Fruit fly (Drosophila melanogaster) whole organism, embryonic: ENCODE measurements around the gene Scm.
A peak's percentile ranks its signal among the peaks of the same experiment; 100 is the strongest.

Experiments used
- ATbp ChIP-seq: fragments of 200-800 bp; sonication (Bioruptor generic); optimal IDR thresholded peaks from 2 replicates; lab custom pipeline; 2017; ENCODE audit warnings: missing biosample characterization, mild to moderate bottlenecking, missing genetic modification characterization, missing genetic modification reagents
- BEAF-32 ChIP-seq: fragments of 200-800 bp; sonication (Bioruptor generic); optimal IDR thresholded peaks from 3 replicates; lab custom pipeline; 2017; ENCODE audit warnings: missing biosample characterization, missing genetic modification characterization, mild to moderate bottlenecking, moderate library complexity, missing genetic modification reagents
- CG10979 ChIP-seq: fragments of 200-800 bp; sonication (Bioruptor generic); optimal IDR thresholded peaks from 2 replicates; lab custom pipeline; 2018; ENCODE audit warnings: missing biosample characterization, mild to moderate bottlenecking, missing genetic modification characterization, moderate library complexity
- CG11504 ChIP-seq: fragments of 200-800 bp; sonication (Bioruptor generic); optimal IDR thresholded peaks from 3 replicates; lab custom pipeline; 2019; ENCODE audit warnings: missing biosample characterization, mild to moderate bottlenecking, missing genetic modification characterization, moderate library complexity
- CG11696 ChIP-seq: fragments of 200-800 bp; sonication (Bioruptor generic); IDR thresholded peaks from 2 replicates; pipeline ENCODE4 v1.3.6; 2022; ENCODE audit warnings: missing biosample characterization, missing genetic modification characterization
- CG14014 ChIP-seq: fragments of 200-800 bp; sonication (Bioruptor generic); IDR thresholded peaks from 2 replicates; pipeline ENCODE4 v1.3.6; 2022; ENCODE audit warnings: missing biosample characterization, missing genetic modification characterization
- CG14667 ChIP-seq: fragments of 200-800 bp; sonication (Bioruptor generic); IDR thresholded peaks from 2 replicates; pipeline ENCODE4 v1.3.6; 2022; ENCODE audit warnings: missing biosample characterization, missing genetic modification characterization
- CG14860 ChIP-seq: fragments of 200-800 bp; sonication (Bioruptor generic); IDR thresholded peaks from 3 replicates; pipeline ENCODE4 v1.3.6; 2022; ENCODE audit warnings: missing biosample characterization, missing genetic modification characterization; ENCODE audit not compliant: partially characterized antibody
- CG17328 ChIP-seq: fragments of 200-800 bp; sonication (Bioruptor generic); IDR thresholded peaks from 2 replicates; pipeline ENCODE4 v1.3.6; 2022; ENCODE audit warnings: missing biosample characterization, missing genetic modification characterization
- CG18764 ChIP-seq: fragments of 200-800 bp; sonication (Bioruptor generic); optimal IDR thresholded peaks from 3 replicates; lab custom pipeline; 2016; ENCODE audit warnings: missing biosample characterization, missing genetic modification characterization
- CG2129 ChIP-seq: fragments of 200-800 bp; sonication (Bioruptor generic); IDR thresholded peaks from 2 replicates; pipeline ENCODE4 v1.3.6; 2022; ENCODE audit warnings: missing biosample characterization, missing genetic modification characterization; ENCODE audit not compliant: partially characterized antibody
- CG2678 ChIP-seq: fragments of 200-800 bp; sonication (Bioruptor generic); optimal IDR thresholded peaks from 3 replicates; lab custom pipeline; 2019; ENCODE audit warnings: missing biosample characterization, mild to moderate bottlenecking, missing genetic modification characterization, moderate library complexity
- CG31441 ChIP-seq: fragments of 200-800 bp; sonication (Bioruptor generic); IDR thresholded peaks from 2 replicates; pipeline ENCODE4 v1.3.6; 2022; ENCODE audit warnings: missing biosample characterization, missing genetic modification characterization
- CG34422 ChIP-seq: fragments of 200-800 bp; sonication (Bioruptor generic); IDR thresholded peaks from 3 replicates; pipeline ENCODE4 v1.3.6; 2022; ENCODE audit warnings: missing biosample characterization, missing genetic modification characterization
- CG7556 ChIP-seq: fragments of 200-800 bp; sonication (Bioruptor generic); optimal IDR thresholded peaks from 2 replicates; lab custom pipeline; 2017; ENCODE audit warnings: missing biosample characterization, mild to moderate bottlenecking, missing genetic modification characterization
- CG7786 ChIP-seq: fragments of 200-800 bp; sonication (Bioruptor generic); optimal IDR thresholded peaks from 2 replicates; lab custom pipeline; 2016; ENCODE audit warnings: missing biosample characterization, missing genetic modification characterization
- D ChIP-seq, 2 experiments: fragments of 200-800 bp in 1 of 2; fragments of >200 bp in 1 of 2; sonication (Bioruptor generic) in 1 of 2; optimal IDR thresholded peaks; 2 replicates in 1 of 2; 3 replicates in 1 of 2; lab custom pipeline; 2017; ENCODE audit warnings: mild to moderate bottlenecking in 1 of 2, missing biosample characterization in 1 of 2, missing genetic modification characterization in 1 of 2, missing genetic modification reagents in 1 of 2
- Dref ChIP-seq: fragments of 200-800 bp; sonication (Bioruptor generic); IDR thresholded peaks from 2 replicates; pipeline ENCODE4 v1.3.6; 2022; ENCODE audit warnings: missing biosample characterization, missing genetic modification characterization
- Gug ChIP-seq: fragments of 200-800 bp; sonication (Bioruptor generic); IDR thresholded peaks from 4 replicates; pipeline ENCODE4 v1.3.6; 2022; ENCODE audit warnings: missing biosample characterization, missing genetic modification characterization
- HLHmδ ChIP-seq: fragments of 200-800 bp; sonication (Bioruptor generic); optimal IDR thresholded peaks from 2 replicates; lab custom pipeline; 2018; ENCODE audit warnings: missing biosample characterization, mild to moderate bottlenecking, missing genetic modification characterization, moderate library complexity
- MESR4 ChIP-seq: fragments of 200-800 bp; sonication (Bioruptor generic); optimal IDR thresholded peaks from 2 replicates; lab custom pipeline; 2018; ENCODE audit warnings: missing biosample characterization, mild to moderate bottlenecking, missing genetic modification characterization, moderate library complexity
- Max ChIP-seq: fragments of 200-800 bp; sonication (Bioruptor generic); optimal IDR thresholded peaks from 2 replicates; lab custom pipeline; 2016; ENCODE audit warnings: missing biosample characterization, mild to moderate bottlenecking, missing genetic modification characterization
- Pdp1 ChIP-seq, 2 experiments: fragments of 200-800 bp; sonication (Bioruptor generic); optimal IDR thresholded peaks; 3 replicates each; lab custom pipeline; 2016; ENCODE audit warnings: missing biosample characterization in 2 of 2, missing genetic modification characterization in 2 of 2, mild to moderate bottlenecking in 1 of 2, moderate library complexity in 1 of 2
- Sry-δ ChIP-seq: fragments of 200-800 bp; sonication (Bioruptor generic); optimal IDR thresholded peaks from 2 replicates; lab custom pipeline; 2016; ENCODE audit warnings: missing biosample characterization, missing genetic modification characterization
- Usf ChIP-seq: fragments of 200-800 bp; sonication (Bioruptor generic); optimal IDR thresholded peaks from 2 replicates; lab custom pipeline; 2017; ENCODE audit warnings: missing genotype, missing biosample characterization, missing genetic modification characterization
- Xbp1 ChIP-seq: fragments of 200-800 bp; sonication (Bioruptor generic); optimal IDR thresholded peaks from 3 replicates; lab custom pipeline; 2016; ENCODE audit warnings: missing biosample characterization, mild to moderate bottlenecking, missing genetic modification characterization
- YL-1 ChIP-seq: fragments of 200-800 bp; sonication (Bioruptor generic); optimal IDR thresholded peaks from 3 replicates; lab custom pipeline; 2017; ENCODE audit warnings: missing biosample characterization, mild to moderate bottlenecking, missing genetic modification characterization
- bsh ChIP-seq, 2 experiments: fragments of 200-800 bp; sonication (Bioruptor generic); optimal IDR thresholded peaks; 2 replicates each; lab custom pipeline; 2017 to 2018; ENCODE audit warnings: mild to moderate bottlenecking in 2 of 2, missing biosample characterization in 2 of 2, missing genetic modification characterization in 2 of 2, moderate library complexity in 1 of 2
- caup ChIP-seq: fragments of 200-800 bp; sonication (Bioruptor generic); optimal IDR thresholded peaks from 3 replicates; lab custom pipeline; 2017; ENCODE audit warnings: missing biosample characterization, mild to moderate bottlenecking, missing genetic modification characterization, moderate library complexity; ENCODE audit not compliant: severe bottlenecking
- cg ChIP-seq: fragments of 200-800 bp; sonication (Bioruptor generic); optimal IDR thresholded peaks from 3 replicates; lab custom pipeline; 2019; ENCODE audit warnings: missing biosample characterization, mild to moderate bottlenecking, missing genetic modification characterization, moderate library complexity
- ci ChIP-seq: fragments of 200-800 bp; sonication (Bioruptor generic); IDR thresholded peaks from 3 replicates; pipeline ENCODE4 v1.3.6; 2022; ENCODE audit warnings: missing biosample characterization, missing genetic modification characterization
- danr ChIP-seq: fragments of 200-800 bp; sonication (Bioruptor generic); IDR thresholded peaks from 2 replicates; pipeline ENCODE4 v1.3.6; 2022; ENCODE audit warnings: missing biosample characterization, missing genetic modification characterization
- dimm ChIP-seq: fragments of 200-800 bp; sonication (Bioruptor generic); IDR thresholded peaks from 2 replicates; pipeline ENCODE4 v1.3.6; 2022; ENCODE audit warnings: missing biosample characterization, missing genetic modification characterization
- fd3F ChIP-seq: fragments of 200-800 bp; sonication (Bioruptor generic); optimal IDR thresholded peaks from 2 replicates; lab custom pipeline; 2018; ENCODE audit warnings: missing biosample characterization, mild to moderate bottlenecking, missing genetic modification characterization, moderate library complexity
- fd64A ChIP-seq: fragments of 200-800 bp; sonication (Bioruptor generic); optimal IDR thresholded peaks from 3 replicates; lab custom pipeline; 2018; ENCODE audit warnings: missing biosample characterization, mild to moderate bottlenecking, missing genetic modification characterization
- grau ChIP-seq: fragments of 200-800 bp; optimal IDR thresholded peaks from 3 replicates; lab custom pipeline; 2019; ENCODE audit warnings: missing biosample characterization, mild to moderate bottlenecking, missing genetic modification characterization, moderate library complexity
- ind ChIP-seq: fragments of 200-800 bp; sonication (Bioruptor generic); optimal IDR thresholded peaks from 3 replicates; lab custom pipeline; 2016; ENCODE audit warnings: missing biosample characterization, missing genetic modification characterization
- jigr1 ChIP-seq: fragments of 200-800 bp; sonication (Bioruptor generic); IDR thresholded peaks from 3 replicates; pipeline ENCODE4 v1.3.6; 2022; ENCODE audit warnings: missing biosample characterization, missing genetic modification characterization
- kah ChIP-seq: fragments of 200-800 bp; sonication (Bioruptor generic); optimal IDR thresholded peaks from 2 replicates; lab custom pipeline; 2018; ENCODE audit warnings: missing biosample characterization, mild to moderate bottlenecking, missing genetic modification characterization
- lola ChIP-seq, 3 experiments: fragments of >200 bp in 2 of 3; fragments of 200-800 bp in 1 of 3; sonication (Bioruptor generic) in 1 of 3; optimal IDR thresholded peaks; 2 replicates each; lab custom pipeline; 2017 to 2019; ENCODE audit warnings: missing biosample characterization in 3 of 3, missing genetic modification characterization in 3 of 3, mild to moderate bottlenecking in 1 of 3, moderate library complexity in 1 of 3
- nmo ChIP-seq: fragments of 200-800 bp; sonication (Bioruptor generic); optimal IDR thresholded peaks from 2 replicates; lab custom pipeline; 2018; ENCODE audit warnings: missing biosample characterization, mild to moderate bottlenecking, missing genetic modification characterization, moderate library complexity
- otp ChIP-seq: fragments of 200-800 bp; sonication (Bioruptor generic); IDR thresholded peaks from 3 replicates; pipeline ENCODE4, ENCODE4 v1.3.6; 2022; ENCODE audit warnings: missing biosample characterization, missing genetic modification characterization
- pb ChIP-seq: fragments of 200-800 bp; sonication (Bioruptor generic); optimal IDR thresholded peaks from 3 replicates; lab custom pipeline; 2016; ENCODE audit warnings: missing biosample characterization, missing genetic modification characterization
- phol ChIP-seq: fragments of 200-800 bp; sonication (Bioruptor generic); optimal IDR thresholded peaks from 3 replicates; lab custom pipeline; 2018; ENCODE audit warnings: missing biosample characterization, mild to moderate bottlenecking, missing genetic modification characterization, moderate library complexity
- pros ChIP-seq: fragments of 200-800 bp; sonication (Bioruptor generic); optimal IDR thresholded peaks from 3 replicates; lab custom pipeline; 2019; ENCODE audit warnings: missing biosample characterization, mild to moderate bottlenecking, missing genetic modification characterization, moderate library complexity
- psq ChIP-seq: fragments of 200-800 bp; sonication (Bioruptor generic); optimal IDR thresholded peaks from 2 replicates; lab custom pipeline; 2017; ENCODE audit warnings: missing biosample characterization, missing genetic modification characterization
- ranshi ChIP-seq: fragments of 200-800 bp; sonication (Bioruptor generic); IDR thresholded peaks from 2 replicates; pipeline ENCODE4 v1.3.6; 2022; ENCODE audit warnings: missing biosample characterization, missing genetic modification characterization
- trh ChIP-seq: fragments of 200-800 bp; sonication (Bioruptor generic); optimal IDR thresholded peaks from 2 replicates; lab custom pipeline; 2016; ENCODE audit warnings: missing biosample characterization, missing genetic modification characterization
- tup ChIP-seq: fragments of 200-800 bp; sonication (Bioruptor generic); optimal IDR thresholded peaks from 2 replicates; lab custom pipeline; 2016; ENCODE audit warnings: missing biosample characterization, mild to moderate bottlenecking, missing genetic modification characterization, moderate library complexity
- vnd ChIP-seq: fragments of 200-800 bp; sonication (Bioruptor generic); IDR thresholded peaks from 3 replicates; pipeline ENCODE4 v1.3.6; 2022; ENCODE audit warnings: missing biosample characterization, missing genetic modification characterization; ENCODE audit not compliant: partially characterized antibody

Scm gene

dm6 chr3R:9630053-9630632 lies 7.3 kb downstream of the Scm start (continued):
- peak; percentile 83 for TF ChIP-seq MESR4 (GFP tag; lab: Kevin White, UChicago)
- no peak for TF ChIP-seq danr (GFP tag; lab: Robert Waterston, UW)
- peak; percentile 34 for TF ChIP-seq psq (GFP tag; lab: Kevin White, UChicago)
- no peak for TF ChIP-seq pb (GFP tag; lab: Kevin White, UChicago)
- TF ChIP-seq ind, result no peak
- peak; percentile 80 for TF ChIP-seq cg (GFP tag; lab: Kevin White, UChicago)
- TF ChIP-seq fd3F (GFP tag; lab: Kevin White, UChicago), result no peak
- peak in 1 of 2 experiments; percentile 18 for TF ChIP-seq bsh (GFP tag; optimal IDR thresholded peaks at IDR 0.05; lab: Kevin White, UChicago)
- no peak for TF ChIP-seq dimm
- no peak for TF ChIP-seq fd64A (GFP tag; lab: Kevin White, UChicago)
- TF ChIP-seq lola (GFP tag; optimal IDR thresholded peaks at IDR 0.05; lab: Kevin White, UChicago), result no peak
- no peak for TF ChIP-seq vnd (GFP tag; lab: Robert Waterston, UW)
- no peak for TF ChIP-seq CG18764 (GFP tag; lab: Kevin White, UChicago)
- no peak for TF ChIP-seq tup (GFP tag; lab: Kevin White, UChicago)
- TF ChIP-seq Sry-δ (GFP tag; lab: Kevin White, UChicago), result no peak
- peak; percentile 5 for TF ChIP-seq CG7786 (GFP tag; lab: Kevin White, UChicago)
- no peak for TF ChIP-seq CG2678 (tag; lab: Kevin White, UChicago)
- no peak for TF ChIP-seq Gug (GFP tag; lab: Robert Waterston, UW)
- no peak for TF ChIP-seq ATbp
- no peak for TF ChIP-seq otp (GFP tag; lab: Robert Waterston, UW)
- peak in 1 of 2 experiments; percentile 25 for TF ChIP-seq Pdp1 (GFP tag; optimal IDR thresholded peaks at IDR 0.05; lab: Kevin White, UChicago)
- TF ChIP-seq D (optimal IDR thresholded peaks at IDR 0.05; lab: Kevin White, UChicago), result no peak
- no peak for TF ChIP-seq D (GFP tag; optimal IDR thresholded peaks at IDR 0.05; lab: Kevin White, UChicago)
- TF ChIP-seq ci (GFP tag; lab: Robert Waterston, UW), result no peak
- TF ChIP-seq CG11504, result no peak
- no peak for TF ChIP-seq HLHmδ
- TF ChIP-seq CG31441, result no peak
- TF ChIP-seq CG11696 (GFP tag; lab: Robert Waterston, UW), result no peak
- TF ChIP-seq CG10979 (tag; lab: Kevin White, UChicago), result no peak
- peak; percentile 69 for TF ChIP-seq phol (tag; lab: Kevin White, UChicago)
- TF ChIP-seq Usf (GFP tag; lab: Kevin White, UChicago), result no peak
- no peak for TF ChIP-seq pros
- TF ChIP-seq CG14667, result no peak
- TF ChIP-seq nmo (GFP tag; lab: Kevin White, UChicago), result no peak
- no peak for TF ChIP-seq CG7556
- TF ChIP-seq YL-1 (GFP tag; lab: Kevin White, UChicago), result peak; percentile 86
- peak; percentile 85 for TF ChIP-seq kah (GFP tag; lab: Kevin White, UChicago)
- TF ChIP-seq, all 482 proteins: peak for 19

dm6 chr3R:9628607-9629006 lies 8.8 kb downstream of the Scm start:
- TF ChIP-seq CG14860 (GFP tag; lab: Robert Waterston, UW), result no peak
- no peak for TF ChIP-seq CG34422 (GFP tag; lab: Robert Waterston, UW)
- TF ChIP-seq ranshi (GFP tag; lab: Robert Waterston, UW), result no peak
- peak; percentile 24 for TF ChIP-seq Xbp1 (GFP tag; lab: Kevin White, UChicago)
- TF ChIP-seq CG17328, result no peak
- TF ChIP-seq CG14014 (GFP tag; lab: Robert Waterston, UW), result no peak
- no peak for TF ChIP-seq caup (GFP tag; lab: Kevin White, UChicago)
- no peak for TF ChIP-seq CG2129
- no peak for TF ChIP-seq trh (GFP tag; lab: Kevin White, UChicago)
- TF ChIP-seq Dref (GFP tag; lab: Robert Waterston, UW), result peak; percentile 40; the same call in 1 of the 2 replicates
- no peak for TF ChIP-seq jigr1 (GFP tag; lab: Robert Waterston, UW)
- TF ChIP-seq Max (GFP tag; lab: Kevin White, UChicago), result peak; percentile 63
- peak; percentile 65 for TF ChIP-seq BEAF-32 (GFP tag; lab: Kevin White, UChicago)
- no peak for TF ChIP-seq grau (tag; lab: Kevin White, UChicago)
